Worm (Caenorhabditis elegans) whole organism, L1 larva: ENCODE data around the gene B0348.10.

Experiments
- ces-1 ChIP-seq: fragments of 150-350 bp; optimal IDR thresholded peaks from 2 replicates; lab custom pipeline; 2014; ENCODE audit warnings: missing biosample characterization, missing genetic modification reagents, missing genetic modification characterization
- egl-27 ChIP-seq, 2 experiments: fragments of 150-350 bp in 1 of 2; sonication (generic microtip); optimal IDR thresholded peaks; 3 replicates each; lab custom pipeline; 2017 to 2018; ENCODE audit warnings: missing biosample characterization in 2 of 2, missing genetic modification characterization in 2 of 2, missing genetic modification reagents in 2 of 2
- hpl-2 ChIP-seq: fragments of 150-350 bp; optimal IDR thresholded peaks from 2 replicates; lab custom pipeline; 2014; ENCODE audit warnings: missing biosample characterization, missing genetic modification reagents, missing genetic modification characterization
- mab-9 ChIP-seq: fragments of 200-800 bp; sonication (Bioruptor generic); IDR thresholded peaks from 2 replicates; pipeline ENCODE4 v1.3.6; 2022; ENCODE audit warnings: missing genetic modification reagents, missing genetic modification characterization, missing compliant biosample characterization
- nhr-77 ChIP-seq: fragments of 150-350 bp; optimal IDR thresholded peaks from 2 replicates; lab custom pipeline; 2014; ENCODE audit warnings: missing biosample characterization, missing genetic modification characterization
- nhr-90 ChIP-seq: sonication (generic microtip); optimal IDR thresholded peaks from 2 replicates; lab custom pipeline; 2016; ENCODE audit warnings: mild to moderate bottlenecking, missing genetic modification characterization, missing compliant biosample characterization; ENCODE audit not compliant: poor library complexity
- skn-1 ChIP-seq: fragments of 150-350 bp; optimal IDR thresholded peaks from 2 replicates; lab custom pipeline; 2014; ENCODE audit warnings: missing biosample characterization, missing genetic modification characterization
- snpc-4 ChIP-seq: fragments of 150-350 bp; optimal IDR thresholded peaks from 2 replicates; lab custom pipeline; 2014; ENCODE audit warnings: missing biosample characterization, missing genetic modification characterization
- unc-62 ChIP-seq: fragments of 150-350 bp; optimal IDR thresholded peaks from 2 replicates; lab custom pipeline; 2014; ENCODE audit warnings: missing biosample characterization, missing genetic modification reagents, missing genetic modification characterization
- zag-1 ChIP-seq: fragments of 150-350 bp; optimal IDR thresholded peaks from 2 replicates; lab custom pipeline; 2014; ENCODE audit warnings: missing biosample characterization, missing genetic modification characterization
- zip-4 ChIP-seq: fragments of 200-800 bp; sonication (Bioruptor generic); optimal IDR thresholded peaks from 2 replicates; lab custom pipeline; 2018; ENCODE audit warnings: mild to moderate bottlenecking, missing genetic modification characterization, moderate library complexity, missing compliant biosample characterization
- ztf-4 ChIP-seq: fragments of 150-350 bp; optimal IDR thresholded peaks from 2 replicates; lab custom pipeline; 2014; ENCODE audit warnings: missing biosample characterization, missing genetic modification characterization

- no peak for TF ChIP-seq snpc-4 (tag; lab: Kevin White, UChicago)
- TF ChIP-seq zag-1 (tag; lab: Kevin White, UChicago) = no peak
- no peak for TF ChIP-seq nhr-77 (tag; lab: Kevin White, UChicago)
- no peak for TF ChIP-seq zip-4 (GFP tag; lab: Kevin White, UChicago)
- TF ChIP-seq skn-1 (tag; lab: Kevin White, UChicago) = no peak
- no peak for TF ChIP-seq unc-62 (GFP tag; lab: Kevin White, UChicago)
- TF ChIP-seq egl-27 (tag; optimal IDR thresholded peaks at IDR 0.05; lab: Kevin White, UChicago) = no peak
- no peak for TF ChIP-seq nhr-90 (tag; lab: Kevin White, UChicago)
- TF ChIP-seq hpl-2 (GFP tag; lab: Kevin White, UChicago) = no peak
- TF ChIP-seq mab-9 (GFP tag; lab: Robert Waterston, UW) = no peak
- no peak for TF ChIP-seq ztf-4 (tag; lab: Kevin White, UChicago)
- no peak for TF ChIP-seq ces-1 (GFP tag; lab: Kevin White, UChicago)
These were observed 7.2 kb downstream of the B0348.10 start, which contains the start of gene idpp-2 for ce11 chrV:1335-1734.
